Worm (Caenorhabditis elegans): ENCODE measurements around the gene sav-1.

- TF ChIP-seq ztf-29 (GFP tag; IDR thresholded peaks at IDR 0.05) (no peak), klf-2 (GFP tag; conservative IDR thresholded peaks at IDR 0.05) (no peak), flt-1 (GFP tag; IDR thresholded peaks at IDR 0.05) (no peak), tab-1 (GFP tag; IDR thresholded peaks at IDR 0.05) (no peak), T22C8.4 (GFP tag; IDR thresholded peaks at IDR 0.05) (no peak), ztf-23 (GFP tag; IDR thresholded peaks at IDR 0.05) (no peak), cog-1 (tag; optimal IDR thresholded peaks at IDR 0.05) (no peak), med-1 (GFP tag; optimal IDR thresholded peaks at IDR 0.05; ENCODE audit: insufficient read depth) (no peak)
Measured at ce11 chrX:2246908-2247307, 40.1 kb downstream of the sav-1 start, which contains the start of gene AH9.1.

All from whole organism, midembryonic.